Fruit fly (Drosophila melanogaster) S2 (cell line): ENCODE data around the gene RagA-B.

Experiments used
- CG8478 ChIP-seq: fragments of >200 bp; optimal IDR thresholded peaks from 2 replicates; lab custom pipeline; 2018
- CTCF ChIP-seq, 2 experiments: fragments of >200 bp; optimal IDR thresholded peaks; 2 replicates each; lab custom pipeline; 2018

DNA sequence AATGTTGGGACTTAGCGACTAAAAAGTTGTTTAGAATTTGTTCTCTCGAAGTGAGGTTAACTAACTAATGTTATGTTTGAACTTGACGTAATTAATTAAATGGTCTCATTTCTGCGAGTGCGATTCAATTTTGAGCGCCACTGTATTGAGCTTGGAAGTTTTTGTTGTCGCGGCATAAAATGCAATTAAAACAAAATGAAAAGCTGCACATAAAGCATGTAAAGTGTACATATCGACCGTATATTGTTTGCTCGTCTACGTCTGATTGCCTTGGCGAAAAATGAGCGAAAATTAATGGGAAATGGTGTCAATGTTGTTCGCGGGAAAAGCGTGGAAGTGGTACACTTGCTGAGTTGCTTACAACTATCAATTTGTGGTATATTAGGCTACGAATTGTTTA lies 32.8 kb upstream of the RagA-B start:
- no peak for TF ChIP-seq CTCF (optimal IDR thresholded peaks at IDR 0.05; lab: Kevin White, UChicago)
- no peak for TF ChIP-seq CG8478
